Fruit fly (Drosophila melanogaster): ENCODE results near the gene Tango2.

The Tango2 gene

DNA sequence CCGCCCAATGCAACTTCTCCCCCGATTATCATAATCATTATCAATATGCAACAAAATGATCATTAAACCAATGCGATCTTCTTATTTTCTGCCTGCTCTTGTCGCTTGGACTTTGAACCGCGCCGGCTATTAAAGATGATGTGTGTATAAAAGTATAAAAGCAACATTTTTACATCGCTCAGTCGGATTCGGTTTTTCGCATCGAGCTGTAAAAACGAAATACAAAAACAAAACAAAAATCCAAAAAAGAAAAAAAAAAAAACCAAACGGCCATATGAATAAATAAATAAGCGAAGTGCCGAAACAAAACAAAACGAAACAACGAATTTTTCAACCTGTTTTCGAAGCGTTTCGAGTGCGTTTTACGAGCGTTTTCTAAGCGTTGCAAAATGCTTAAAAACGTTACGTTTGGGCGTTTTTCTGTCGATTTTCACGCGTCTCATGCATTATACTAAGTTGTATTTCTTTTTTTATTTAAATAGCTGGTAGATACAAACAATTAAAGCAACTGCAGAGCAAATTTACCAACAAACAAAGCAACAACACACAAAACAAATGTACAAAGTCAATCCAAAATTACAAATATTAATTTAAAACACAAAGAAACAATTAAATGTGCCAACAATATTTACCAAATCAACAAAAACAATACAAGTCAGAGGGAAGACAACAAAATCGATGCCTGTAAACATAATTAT is 28.1 kb downstream of the Tango2 start (continued):
- TF ChIP-seq pdm3 (GFP tag; optimal IDR thresholded peaks at IDR 0.05), result peak; percentile 8
- TF ChIP-seq CG8119 (GFP tag; IDR thresholded peaks at IDR 0.05), result 0 out of 3 replicates have a peak, but pooled peaks have one; percentile 47
- peak; percentile 63 for TF ChIP-seq Sox102F (GFP tag; optimal IDR thresholded peaks at IDR 0.05)
- TF ChIP-seq CG34406 (GFP tag; optimal IDR thresholded peaks at IDR 0.05), result peak; percentile 55
- no peak for TF ChIP-seq esn (GFP tag; optimal IDR thresholded peaks at IDR 0.05)
- no peak for TF ChIP-seq Hr39 (GFP tag; optimal IDR thresholded peaks at IDR 0.05)
- no peak for TF ChIP-seq CG10631 (GFP tag; optimal IDR thresholded peaks at IDR 0.05)
- TF ChIP-seq Ets96B (tag; optimal IDR thresholded peaks at IDR 0.05), result peak; percentile 32
- TF ChIP-seq CG16779 (tag; optimal IDR thresholded peaks at IDR 0.05), result peak; percentile 61
- no peak for TF ChIP-seq fd59A (GFP tag; optimal IDR thresholded peaks at IDR 0.05)
- peak; percentile 50; the same call in 2 of the 3 replicates for TF ChIP-seq eg (GFP tag; IDR thresholded peaks at IDR 0.05)
- TF ChIP-seq CG11902 (GFP tag; optimal IDR thresholded peaks at IDR 0.05), result no peak
- TF ChIP-seq Sox15 (GFP tag; optimal IDR thresholded peaks at IDR 0.05), result no peak
- peak; percentile 81 for TF ChIP-seq CG6854 (GFP tag; optimal IDR thresholded peaks at IDR 0.05)
- no peak for TF ChIP-seq CG4318 (GFP tag; optimal IDR thresholded peaks at IDR 0.05)

DNA sequence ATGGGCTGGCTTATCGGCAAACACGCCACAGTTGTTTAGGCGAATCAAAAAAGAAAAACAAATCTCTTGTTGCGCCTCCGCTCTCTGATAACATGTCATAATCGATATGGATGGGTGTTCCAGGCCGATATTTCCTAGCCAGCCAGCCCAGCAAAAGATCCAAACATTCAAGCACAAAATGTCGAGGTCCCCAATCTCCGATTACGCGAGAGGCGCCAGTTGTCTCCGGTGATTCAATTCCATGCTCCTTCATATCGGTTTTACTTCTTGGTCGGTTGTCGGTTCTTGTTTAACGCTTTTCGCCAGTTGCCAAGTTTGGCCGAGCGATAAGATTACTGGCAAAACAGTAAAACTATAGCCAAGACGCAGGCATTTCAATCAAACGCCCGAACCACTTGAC is 29.4 kb downstream of the Tango2 start:
- TF ChIP-seq Eip93F (GFP tag; optimal IDR thresholded peaks at IDR 0.05), result no peak
- TF ChIP-seq CG32006 (GFP tag; optimal IDR thresholded peaks at IDR 0.05), result no peak
- TF ChIP-seq net (GFP tag; optimal IDR thresholded peaks at IDR 0.05), result no peak
- no peak for TF ChIP-seq Ets96B (tag; optimal IDR thresholded peaks at IDR 0.05)
- TF ChIP-seq eg (GFP tag; IDR thresholded peaks at IDR 0.05), result no peak
- TF ChIP-seq CG8319 (GFP tag; optimal IDR thresholded peaks at IDR 0.05), result no peak
- no peak for TF ChIP-seq CG10669 (GFP tag; optimal IDR thresholded peaks at IDR 0.05)
- TF ChIP-seq CG6854 (GFP tag; optimal IDR thresholded peaks at IDR 0.05), result no peak
- no peak for TF ChIP-seq CG6163 (GFP tag; IDR thresholded peaks at IDR 0.05)
- TF ChIP-seq Sox102F (GFP tag; optimal IDR thresholded peaks at IDR 0.05), result no peak
- no peak for TF ChIP-seq Eip78C (GFP tag)
- TF ChIP-seq fkh (GFP tag; optimal IDR thresholded peaks at IDR 0.05), result no peak
- TF ChIP-seq OdsH (GFP tag; optimal IDR thresholded peaks at IDR 0.05), result no peak
- no peak for TF ChIP-seq CG31627 (GFP tag; optimal IDR thresholded peaks at IDR 0.05)
- no peak for TF ChIP-seq Lpt (GFP tag; optimal IDR thresholded peaks at IDR 0.05)
- TF ChIP-seq Eip75B (GFP tag; optimal IDR thresholded peaks at IDR 0.05), result no peak
- no peak for TF ChIP-seq CG3032 (tag; optimal IDR thresholded peaks at IDR 0.05)

DNA sequence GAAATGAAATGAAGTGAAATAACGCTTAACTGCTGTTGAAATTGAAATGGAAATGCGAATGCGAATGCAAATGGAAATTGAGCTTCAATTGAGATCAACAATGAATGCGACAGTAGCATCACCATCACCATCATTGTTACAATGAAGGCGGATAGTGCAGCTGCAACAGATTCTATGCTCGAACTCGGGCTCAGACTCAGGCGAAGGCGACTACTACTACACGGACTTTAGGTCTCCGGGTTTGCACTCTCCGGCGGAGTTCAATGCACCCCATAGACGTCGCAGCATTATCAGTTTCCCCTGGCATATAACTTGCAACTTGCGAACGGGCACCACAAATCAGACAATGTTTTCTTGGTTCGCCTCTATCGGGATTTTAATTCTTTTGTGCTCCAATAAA is 32.0 kb downstream of the Tango2 start:
- TF ChIP-seq vri (GFP tag; optimal IDR thresholded peaks at IDR 0.05) (no peak), svp (GFP tag) (peak; percentile 60), Eip93F (GFP tag; optimal IDR thresholded peaks at IDR 0.05) (no peak), OdsH (GFP tag; optimal IDR thresholded peaks at IDR 0.05) (no peak), CG15336 (GFP tag; IDR thresholded peaks at IDR 0.05) (no peak), CG8319 (GFP tag; optimal IDR thresholded peaks at IDR 0.05) (no peak), Lpt (GFP tag; optimal IDR thresholded peaks at IDR 0.05) (no peak), CG6276 (GFP tag; optimal IDR thresholded peaks at IDR 0.05) (peak; percentile 51)

DNA sequence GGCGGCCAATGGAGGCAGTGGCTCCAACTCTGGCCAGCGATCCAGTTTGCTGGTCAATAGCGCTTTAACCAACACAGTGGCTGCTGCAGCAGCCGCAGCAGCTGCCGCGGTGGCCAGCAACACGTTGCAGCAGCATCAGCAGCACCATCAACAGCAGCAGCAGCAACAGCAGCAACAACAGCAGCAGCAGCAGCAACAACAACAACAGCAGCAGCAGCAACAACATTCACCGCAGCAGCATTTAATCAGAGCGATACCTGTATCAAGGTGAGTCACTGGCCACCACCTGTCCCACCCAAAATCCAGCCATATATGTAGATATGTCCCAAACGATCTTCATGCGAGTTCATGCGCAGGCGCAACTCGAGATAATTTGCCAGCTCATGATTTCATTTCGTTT is 33.0 kb downstream of the Tango2 start:
- TF ChIP-seq Ets96B (tag; optimal IDR thresholded peaks at IDR 0.05), result no peak
- TF ChIP-seq Sox14 (GFP tag; optimal IDR thresholded peaks at IDR 0.05), result no peak
- no peak for TF ChIP-seq fd59A (GFP tag; optimal IDR thresholded peaks at IDR 0.05)
- no peak for TF ChIP-seq Smox (GFP tag; optimal IDR thresholded peaks at IDR 0.05)
- no peak for TF ChIP-seq CG16779 (tag; optimal IDR thresholded peaks at IDR 0.05)
- TF ChIP-seq Eip93F (GFP tag; optimal IDR thresholded peaks at IDR 0.05), result no peak
- no peak for TF ChIP-seq CG1621 (tag; optimal IDR thresholded peaks at IDR 0.05)
- no peak for TF ChIP-seq CG15336 (GFP tag; IDR thresholded peaks at IDR 0.05)
- TF ChIP-seq Ets21C (GFP tag; optimal IDR thresholded peaks at IDR 0.05), result no peak
- TF ChIP-seq Hr39 (GFP tag; optimal IDR thresholded peaks at IDR 0.05), result no peak
- no peak for TF ChIP-seq CG11762 (GFP tag; optimal IDR thresholded peaks at IDR 0.05; ENCODE audit: insufficient read depth)
- TF ChIP-seq CG6792 (GFP tag; optimal IDR thresholded peaks at IDR 0.05), result no peak
- TF ChIP-seq CG8632 (GFP tag; optimal IDR thresholded peaks at IDR 0.05), result no peak
- no peak for TF ChIP-seq Eip75B (GFP tag; optimal IDR thresholded peaks at IDR 0.05)
- TF ChIP-seq ss (GFP tag; optimal IDR thresholded peaks at IDR 0.05), result no peak
- TF ChIP-seq fd85E (GFP tag; optimal IDR thresholded peaks at IDR 0.05), result no peak
- TF ChIP-seq Lpt (GFP tag; optimal IDR thresholded peaks at IDR 0.05), result no peak
- no peak for TF ChIP-seq fkh (GFP tag; optimal IDR thresholded peaks at IDR 0.05)
- no peak for TF ChIP-seq acj6 (GFP tag; optimal IDR thresholded peaks at IDR 0.05)
- no peak for TF ChIP-seq spab (GFP tag; optimal IDR thresholded peaks at IDR 0.05)
